Worm (Caenorhabditis elegans): Measurements from ENCODE around the gene mett-10.
A peak's percentile ranks its signal among the peaks of the same experiment; 100 is the strongest.

DNA sequence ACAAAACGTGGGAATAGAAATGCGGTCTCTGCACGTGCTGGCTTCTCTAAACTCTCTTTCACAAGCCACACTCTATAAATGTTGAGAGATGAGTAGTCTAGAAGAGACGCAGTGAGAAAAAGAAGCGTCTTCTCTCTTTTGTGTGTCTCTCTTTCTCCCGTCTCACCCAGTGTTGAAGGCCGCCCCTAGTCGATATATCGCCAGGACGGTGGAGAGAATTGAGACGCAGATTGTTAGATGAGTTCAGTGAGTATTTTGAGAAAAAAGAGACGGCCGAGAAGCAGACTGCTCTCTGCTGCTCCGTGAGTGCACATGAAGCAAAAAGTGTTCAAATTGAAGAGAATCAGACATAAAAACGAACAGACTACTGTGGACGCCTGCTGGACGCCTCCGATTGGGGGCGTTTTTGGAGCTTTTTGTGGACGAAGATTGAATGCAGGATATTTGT, 18.3 kb upstream of the mett-10 start:
- TF ChIP-seq lin-39 (tag; optimal IDR thresholded peaks at IDR 0.05) (peak; percentile 71), nhr-11 (tag; optimal IDR thresholded peaks at IDR 0.05) (peak; percentile 87), mef-2 (tag; optimal IDR thresholded peaks at IDR 0.05) (peak; percentile 79), unc-86 (tag; optimal IDR thresholded peaks at IDR 0.05) (peak; percentile 94)
